Fruit fly (Drosophila melanogaster) whole organism, embryonic: ENCODE measurements around the gene CG12054.
A peak's percentile ranks its signal among the peaks of the same experiment; 100 is the strongest.

Experiments used
- Atf-2 ChIP-seq: fragments of 200-800 bp; sonication (Bioruptor generic); optimal IDR thresholded peaks from 2 replicates; lab custom pipeline; 2016; ENCODE audit warnings: missing biosample characterization, missing genetic modification characterization
- CG10959 ChIP-seq: fragments of 200-800 bp; sonication (Bioruptor generic); IDR thresholded peaks from 2 replicates; pipeline ENCODE4 v1.3.6; 2022; ENCODE audit warnings: missing biosample characterization, missing genetic modification characterization
- CG11247 ChIP-seq: fragments of 200-800 bp; sonication (Bioruptor generic); IDR thresholded peaks from 2 replicates; pipeline ENCODE4 v1.3.6; 2022; ENCODE audit warnings: missing biosample characterization, missing genetic modification characterization
- CG13775 ChIP-seq: fragments of 200-800 bp; sonication (Bioruptor generic); optimal IDR thresholded peaks from 3 replicates; lab custom pipeline; 2017; ENCODE audit warnings: missing biosample characterization, mild to moderate bottlenecking, missing genetic modification characterization
- CG14710 ChIP-seq: fragments of 200-800 bp; sonication (Bioruptor generic); optimal IDR thresholded peaks from 3 replicates; lab custom pipeline; 2019; ENCODE audit warnings: missing biosample characterization, mild to moderate bottlenecking, missing genetic modification characterization, moderate library complexity
- CG15479 ChIP-seq: fragments of 200-800 bp; sonication (Bioruptor generic); optimal IDR thresholded peaks from 3 replicates; lab custom pipeline; 2019; ENCODE audit warnings: missing biosample characterization, mild to moderate bottlenecking, missing genetic modification characterization, moderate library complexity
- CG1602 ChIP-seq: fragments of 200-800 bp; sonication (Bioruptor generic); optimal IDR thresholded peaks from 3 replicates; lab custom pipeline; 2016; ENCODE audit warnings: missing biosample characterization, missing genetic modification characterization
- CG17359 ChIP-seq: fragments of 200-800 bp; sonication (Bioruptor generic); optimal IDR thresholded peaks from 3 replicates; lab custom pipeline; 2018; ENCODE audit warnings: missing biosample characterization, mild to moderate bottlenecking, missing genetic modification characterization, moderate library complexity
- CG1792 ChIP-seq: fragments of 200-800 bp; sonication (Bioruptor generic); optimal IDR thresholded peaks from 2 replicates; lab custom pipeline; 2016; ENCODE audit warnings: missing biosample characterization, missing genetic modification characterization
- CG1832 ChIP-seq: fragments of 200-800 bp; sonication (Bioruptor generic); optimal IDR thresholded peaks from 2 replicates; lab custom pipeline; 2017; ENCODE audit warnings: missing biosample characterization, mild to moderate bottlenecking, missing genetic modification characterization, inconsistent platforms
- CG18619 ChIP-seq: fragments of 200-800 bp; sonication (Bioruptor generic); optimal IDR thresholded peaks from 3 replicates; lab custom pipeline; 2017; ENCODE audit warnings: missing biosample characterization, mild to moderate bottlenecking, missing genetic modification characterization
- CG2712 ChIP-seq: fragments of 200-800 bp; optimal IDR thresholded peaks from 3 replicates; lab custom pipeline; 2019; ENCODE audit warnings: missing biosample characterization, mild to moderate bottlenecking, missing genetic modification characterization, moderate library complexity
- CG33557 ChIP-seq: fragments of 200-800 bp; sonication (Bioruptor generic); optimal IDR thresholded peaks from 2 replicates; lab custom pipeline; 2019; ENCODE audit warnings: missing biosample characterization, mild to moderate bottlenecking, missing genetic modification characterization, moderate library complexity
- CG34376 ChIP-seq: fragments of 200-800 bp; sonication (Bioruptor generic); optimal IDR thresholded peaks from 2 replicates; lab custom pipeline; 2018; ENCODE audit warnings: missing biosample characterization, mild to moderate bottlenecking, missing genetic modification characterization
- CG6272 ChIP-seq: fragments of 200-800 bp; sonication (Bioruptor generic); IDR thresholded peaks from 2 replicates; pipeline ENCODE4 v1.3.6; 2022; ENCODE audit warnings: missing biosample characterization, missing genetic modification characterization
- CG6765 ChIP-seq: fragments of 200-800 bp; sonication (Bioruptor generic); optimal IDR thresholded peaks from 3 replicates; lab custom pipeline; 2017; ENCODE audit warnings: missing biosample characterization, mild to moderate bottlenecking, missing genetic modification characterization
- CG7786 ChIP-seq: fragments of 200-800 bp; sonication (Bioruptor generic); optimal IDR thresholded peaks from 2 replicates; lab custom pipeline; 2016; ENCODE audit warnings: missing biosample characterization, missing genetic modification characterization
- CrebB ChIP-seq: fragments of 200-800 bp; sonication (Bioruptor generic); optimal IDR thresholded peaks from 3 replicates; lab custom pipeline; 2018; ENCODE audit warnings: missing biosample characterization, mild to moderate bottlenecking, missing genetic modification characterization
- Dll ChIP-seq: fragments of 200-800 bp; sonication (Bioruptor generic); IDR thresholded peaks from 4 replicates; pipeline ENCODE4 v1.3.6; 2022; ENCODE audit warnings: missing biosample characterization, missing genetic modification characterization; ENCODE audit not compliant: partially characterized antibody
- HLH4C ChIP-seq: fragments of 200-800 bp; sonication (Bioruptor generic); IDR thresholded peaks from 3 replicates; pipeline ENCODE4 v1.3.6; 2022; ENCODE audit warnings: missing biosample characterization, missing genetic modification characterization; ENCODE audit not compliant: partially characterized antibody
- MESR4 ChIP-seq: fragments of 200-800 bp; sonication (Bioruptor generic); optimal IDR thresholded peaks from 2 replicates; lab custom pipeline; 2018; ENCODE audit warnings: missing biosample characterization, mild to moderate bottlenecking, missing genetic modification characterization, moderate library complexity
- MTF-1 ChIP-seq: fragments of 200-800 bp; sonication (Bioruptor generic); optimal IDR thresholded peaks from 2 replicates; lab custom pipeline; 2018; ENCODE audit warnings: missing biosample characterization, mild to moderate bottlenecking, missing genetic modification characterization, borderline replicate concordance
- Max ChIP-seq: fragments of 200-800 bp; sonication (Bioruptor generic); optimal IDR thresholded peaks from 2 replicates; lab custom pipeline; 2016; ENCODE audit warnings: missing biosample characterization, mild to moderate bottlenecking, missing genetic modification characterization
- Nf-YB ChIP-seq: fragments of 200-800 bp; sonication (Bioruptor generic); optimal IDR thresholded peaks from 3 replicates; lab custom pipeline; 2019; ENCODE audit warnings: missing biosample characterization, mild to moderate bottlenecking, missing genetic modification characterization, moderate library complexity
- Sox102F ChIP-seq: fragments of 200-800 bp; sonication (Bioruptor generic); optimal IDR thresholded peaks from 2 replicates; lab custom pipeline; 2018; ENCODE audit warnings: missing biosample characterization, mild to moderate bottlenecking, missing genetic modification characterization, moderate library complexity
- Xbp1 ChIP-seq: fragments of 200-800 bp; sonication (Bioruptor generic); optimal IDR thresholded peaks from 3 replicates; lab custom pipeline; 2016; ENCODE audit warnings: missing biosample characterization, mild to moderate bottlenecking, missing genetic modification characterization
- bcd ChIP-seq: fragments of 200-800 bp; sonication (Bioruptor generic); optimal IDR thresholded peaks from 2 replicates; lab custom pipeline; 2017; ENCODE audit warnings: missing biosample characterization, mild to moderate bottlenecking, missing genetic modification characterization
- crc ChIP-seq: fragments of 200-800 bp; sonication (Bioruptor generic); optimal IDR thresholded peaks from 2 replicates; lab custom pipeline; 2016; ENCODE audit warnings: missing biosample characterization, missing genetic modification characterization
- croc ChIP-seq: fragments of 200-800 bp; sonication (Bioruptor generic); conservative IDR thresholded peaks from 3 replicates; pipeline ENCODE4 v1.3.6; 2022; ENCODE audit warnings: missing biosample characterization, missing genetic modification characterization
- crp ChIP-seq, 2 experiments: fragments of 200-800 bp; sonication (Bioruptor generic); optimal IDR thresholded peaks; 2 replicates in 1 of 2; 3 replicates in 1 of 2; lab custom pipeline; 2017; ENCODE audit warnings: missing biosample characterization in 2 of 2, missing genetic modification characterization in 2 of 2, mild to moderate bottlenecking in 1 of 2, moderate library complexity in 1 of 2
- fd64A ChIP-seq: fragments of 200-800 bp; sonication (Bioruptor generic); optimal IDR thresholded peaks from 3 replicates; lab custom pipeline; 2018; ENCODE audit warnings: missing biosample characterization, mild to moderate bottlenecking, missing genetic modification characterization
- her ChIP-seq: fragments of 200-800 bp; sonication (Bioruptor generic); optimal IDR thresholded peaks from 2 replicates; lab custom pipeline; 2016; ENCODE audit warnings: missing biosample characterization, missing genetic modification characterization
- hkb ChIP-seq, 2 experiments: fragments of 200-800 bp in 1 of 2; fragments of >200 bp in 1 of 2; sonication (Bioruptor generic) in 1 of 2; IDR thresholded peaks in 1 of 2; optimal IDR thresholded peaks in 1 of 2; 2 replicates each; pipeline versions ENCODE4 v1.3.6 to Lab custom; 2017 to 2022; ENCODE audit warnings: missing biosample characterization in 1 of 2, missing genetic modification characterization in 1 of 2
- inv ChIP-seq: fragments of 200-800 bp; sonication (Bioruptor generic); IDR thresholded peaks from 2 replicates; pipeline ENCODE4 v1.3.6; 2022; ENCODE audit warnings: missing biosample characterization, missing genetic modification characterization; ENCODE audit not compliant: partially characterized antibody
- kay ChIP-seq: fragments of 200-800 bp; sonication (Bioruptor generic); optimal IDR thresholded peaks from 2 replicates; lab custom pipeline; 2016; ENCODE audit warnings: missing biosample characterization, missing genetic modification characterization
- maf-S ChIP-seq: fragments of 200-800 bp; sonication (Bioruptor generic); optimal IDR thresholded peaks from 2 replicates; lab custom pipeline; 2016; ENCODE audit warnings: missing biosample characterization, missing genetic modification characterization
- nom ChIP-seq: fragments of 200-800 bp; sonication (Bioruptor generic); optimal IDR thresholded peaks from 2 replicates; lab custom pipeline; 2017; ENCODE audit warnings: missing biosample characterization, missing genetic modification characterization, mild to moderate bottlenecking, moderate library complexity, missing genetic modification reagents
- pan ChIP-seq, 4 experiments: fragments of >200 bp in 3 of 4; fragments of 200-800 bp in 1 of 4; sonication (Bioruptor generic) in 1 of 4; optimal IDR thresholded peaks in 3 of 4; IDR thresholded peaks in 1 of 4; 2 replicates each; pipeline versions ENCODE4 v1.3.6 to Lab custom; 2017 to 2022; ENCODE audit warnings: missing biosample characterization in 2 of 4, missing genetic modification characterization in 2 of 4, mixed read lengths in 1 of 4
- phol ChIP-seq: fragments of 200-800 bp; sonication (Bioruptor generic); optimal IDR thresholded peaks from 3 replicates; lab custom pipeline; 2018; ENCODE audit warnings: missing biosample characterization, mild to moderate bottlenecking, missing genetic modification characterization, moderate library complexity
- rib ChIP-seq: fragments of 200-800 bp; sonication (Bioruptor generic); IDR thresholded peaks from 2 replicates; pipeline ENCODE4 v1.3.6; 2022; ENCODE audit warnings: missing biosample characterization, missing genetic modification characterization
- scrt ChIP-seq: fragments of 200-800 bp; sonication (Bioruptor generic); optimal IDR thresholded peaks from 2 replicates; lab custom pipeline; 2018; ENCODE audit warnings: missing biosample characterization, mild to moderate bottlenecking, missing genetic modification characterization, moderate library complexity
- sisA ChIP-seq: fragments of 200-800 bp; sonication (Bioruptor generic); IDR thresholded peaks from 2 replicates; pipeline ENCODE4 v1.3.6; 2022; ENCODE audit warnings: missing biosample characterization, missing genetic modification characterization
- sqz ChIP-seq: fragments of 200-800 bp; sonication (Bioruptor generic); optimal IDR thresholded peaks from 3 replicates; lab custom pipeline; 2018; ENCODE audit warnings: missing biosample characterization, mild to moderate bottlenecking, missing genetic modification characterization
- sug ChIP-seq: fragments of 200-800 bp; optimal IDR thresholded peaks from 2 replicates; lab custom pipeline; 2019; ENCODE audit warnings: missing biosample characterization, mild to moderate bottlenecking, missing genetic modification characterization, moderate library complexity
- usp ChIP-seq: fragments of >200 bp; optimal IDR thresholded peaks from 2 replicates; lab custom pipeline; 2017; ENCODE audit warnings: missing biosample characterization, missing genetic modification characterization
- yki ChIP-seq: fragments of >200 bp; optimal IDR thresholded peaks from 3 replicates; lab custom pipeline; 2018
- zen ChIP-seq: fragments of 200-800 bp; sonication (Bioruptor generic); optimal IDR thresholded peaks from 3 replicates; lab custom pipeline; 2018; ENCODE audit warnings: missing biosample characterization, mild to moderate bottlenecking, missing genetic modification characterization, moderate library complexity
- zfh1 ChIP-seq: fragments of 200-800 bp; sonication (Bioruptor generic); IDR thresholded peaks from 3 replicates; pipeline ENCODE4 v1.3.6; 2022; ENCODE audit warnings: missing biosample characterization, missing genetic modification characterization

CG12054 gene

dm6 chr3R:31221337-31222047, 990 bp downstream of the CG12054 start (continued):
- peak; percentile 3 for TF ChIP-seq zen
- TF ChIP-seq sug = peak; percentile 5
- TF ChIP-seq CG14710 = no peak
- no peak for TF ChIP-seq rib (GFP tag; lab: Robert Waterston, UW)
- peak; percentile 41 for TF ChIP-seq fd64A (GFP tag; lab: Kevin White, UChicago)
- TF ChIP-seq MESR4 (GFP tag; lab: Kevin White, UChicago) = no peak
- no peak for TF ChIP-seq zfh1 (GFP tag; lab: Robert Waterston, UW)
- TF ChIP-seq MTF-1 (GFP tag; lab: Kevin White, UChicago) = peak; percentile 15
- TF ChIP-seq nom (GFP tag; lab: Kevin White, UChicago) = peak; percentile 91
- no peak for TF ChIP-seq Xbp1 (GFP tag; lab: Kevin White, UChicago)
- TF ChIP-seq phol (tag; lab: Kevin White, UChicago) = no peak
- TF ChIP-seq CG1602 (GFP tag; lab: Kevin White, UChicago) = no peak
- no peak for TF ChIP-seq scrt (GFP tag; lab: Kevin White, UChicago)
- TF ChIP-seq CG2712 (tag; lab: Kevin White, UChicago) = no peak
- no peak for TF ChIP-seq maf-S (GFP tag; lab: Kevin White, UChicago)
- TF ChIP-seq crc (GFP tag; lab: Kevin White, UChicago) = no peak
- TF ChIP-seq sqz (GFP tag; lab: Kevin White, UChicago) = peak; percentile 65
- TF ChIP-seq CG18619 (GFP tag; lab: Kevin White, UChicago) = no peak
- no peak for TF ChIP-seq croc (GFP tag; lab: Robert Waterston, UW)
- TF ChIP-seq pan (optimal IDR thresholded peaks at IDR 0.05; lab: Kevin White, UChicago) = no peak
- no peak for TF ChIP-seq pan (GFP tag; optimal IDR thresholded peaks at IDR 0.05 in 1 of 2, IDR thresholded peaks at IDR 0.05 in 1 of 2)
- no peak for TF ChIP-seq CG13775 (GFP tag; lab: Kevin White, UChicago)
- TF ChIP-seq Atf-2 = no peak
- TF ChIP-seq CG34376 (GFP tag; lab: Kevin White, UChicago) = no peak
- TF ChIP-seq sisA = no peak
- no peak for TF ChIP-seq HLH4C (GFP tag; lab: Robert Waterston, UW)
- no peak for TF ChIP-seq Sox102F (GFP tag; lab: Kevin White, UChicago)
- no peak for TF ChIP-seq Dll (GFP tag; lab: Robert Waterston, UW)
- peak; percentile 32 for TF ChIP-seq Nf-YB
- TF ChIP-seq kay (GFP tag; lab: Kevin White, UChicago) = no peak
- no peak for TF ChIP-seq CG6272 (GFP tag; lab: Robert Waterston, UW)
- TF ChIP-seq CG33557 (GFP tag; lab: Kevin White, UChicago) = no peak
- TF ChIP-seq inv (GFP tag; lab: Robert Waterston, UW) = no peak
- no peak for TF ChIP-seq usp (GFP tag; lab: Kevin White, UChicago)
- no peak for TF ChIP-seq CG6765 (GFP tag; lab: Kevin White, UChicago)
- TF ChIP-seq CrebB (tag; lab: Kevin White, UChicago) = no peak
- peak; percentile 13 for TF ChIP-seq CG17359
- TF ChIP-seq CG15479 (GFP tag; lab: Kevin White, UChicago) = peak; percentile 43
- no peak for TF ChIP-seq CG11247 (GFP tag; lab: Robert Waterston, UW)
- TF ChIP-seq her (GFP tag; lab: Kevin White, UChicago) = no peak
- TF ChIP-seq CG1832 = peak; percentile 85
- no peak for TF ChIP-seq CG7786 (GFP tag; lab: Kevin White, UChicago)
- TF ChIP-seq bcd (GFP tag; lab: Kevin White, UChicago) = no peak
- no peak for TF ChIP-seq CG1792
- no peak for TF ChIP-seq crp (GFP tag; optimal IDR thresholded peaks at IDR 0.05; lab: Kevin White, UChicago)
- no peak for TF ChIP-seq hkb (optimal IDR thresholded peaks at IDR 0.05; lab: Kevin White, UChicago)
- TF ChIP-seq hkb (GFP tag; IDR thresholded peaks at IDR 0.05; lab: Robert Waterston, UW) = no peak
- no peak for TF ChIP-seq CG10959 (GFP tag; lab: Robert Waterston, UW)
- no peak for TF ChIP-seq yki (lab: Kevin White, UChicago)
- TF ChIP-seq Max (GFP tag; lab: Kevin White, UChicago) = no peak
